Worm (Caenorhabditis elegans) whole organism, young adult: ENCODE measurements around the gene unc-53.
"Not testable (repeated sequence)": the region's sequence is repeated elsewhere in the genome, so short reads cannot be mapped to it uniquely, and the experiment has no call there.

Source experiments
- C17E4.6 ChIP-seq: fragments of 200-800 bp; sonication (Bioruptor generic); IDR thresholded peaks from 2 replicates; pipeline ENCODE4 v1.3.6; 2022; ENCODE audit warnings: missing genetic modification reagents, missing genetic modification characterization, missing compliant biosample characterization
- F37B4.10 ChIP-seq: fragments of 200-800 bp; sonication (Bioruptor generic); IDR thresholded peaks from 2 replicates; pipeline ENCODE4 v1.3.6; 2022; ENCODE audit warnings: missing genetic modification characterization, missing compliant biosample characterization
- F39B2.1 ChIP-seq: fragments of 200-800 bp; sonication (Bioruptor generic); IDR thresholded peaks from 2 replicates; pipeline ENCODE4 v1.3.6; 2022; ENCODE audit warnings: missing genetic modification reagents, missing genetic modification characterization, missing compliant biosample characterization
- F49E8.2 ChIP-seq: sonication (generic microtip); optimal IDR thresholded peaks from 3 replicates; lab custom pipeline; 2017; ENCODE audit warnings: missing genetic modification characterization, mild to moderate bottlenecking, missing compliant biosample characterization, antibody characterized with exemption, moderate library complexity; ENCODE audit not compliant: insufficient read depth
- Y53F4B.3 ChIP-seq: fragments of 200-800 bp; sonication (Bioruptor generic); IDR thresholded peaks from 2 replicates; pipeline ENCODE4 v1.3.6; 2022; ENCODE audit warnings: missing genetic modification reagents, missing genetic modification characterization, missing compliant biosample characterization
- Y67H2A.10 ChIP-seq: fragments of 200-800 bp; sonication (Bioruptor generic); conservative IDR thresholded peaks from 2 replicates; pipeline ENCODE4 v1.3.6; 2022; ENCODE audit warnings: missing genetic modification reagents, missing genetic modification characterization, missing compliant biosample characterization
- Y79H2A.3 ChIP-seq: fragments of 200-800 bp; sonication (Bioruptor generic); conservative IDR thresholded peaks from 2 replicates; pipeline ENCODE4 v1.3.6; 2022; ENCODE audit warnings: missing genetic modification reagents, missing genetic modification characterization, missing compliant biosample characterization
- Y95B8A.8 ChIP-seq: fragments of 200-800 bp; sonication (Bioruptor generic); IDR thresholded peaks from 2 replicates; pipeline ENCODE4 v1.3.6; 2022; ENCODE audit warnings: missing genetic modification reagents, missing genetic modification characterization, missing compliant biosample characterization
- akir-1 ChIP-seq: fragments of 200-800 bp; sonication (Bioruptor generic); optimal IDR thresholded peaks from 2 replicates; lab custom pipeline; 2018; ENCODE audit warnings: mild to moderate bottlenecking, missing genetic modification characterization, moderate library complexity, missing compliant biosample characterization
- athp-1 ChIP-seq: sonication (generic microtip); optimal IDR thresholded peaks from 2 replicates; lab custom pipeline; 2017; ENCODE audit warnings: mild to moderate bottlenecking, missing genetic modification characterization, missing compliant biosample characterization
- ceh-91 ChIP-seq: fragments of 200-800 bp; sonication (Bioruptor generic); IDR thresholded peaks from 2 replicates; pipeline ENCODE4 v1.3.6; 2022; ENCODE audit warnings: missing genetic modification reagents, missing genetic modification characterization, missing compliant biosample characterization
- chd-7 ChIP-seq: sonication (generic microtip); optimal IDR thresholded peaks from 2 replicates; lab custom pipeline; 2016; ENCODE audit warnings: mild to moderate bottlenecking, missing genetic modification characterization, moderate library complexity, missing compliant biosample characterization
- efl-1 ChIP-seq: fragments of 150-350 bp; optimal IDR thresholded peaks from 2 replicates; lab custom pipeline; 2014; ENCODE audit warnings: missing biosample characterization, missing genetic modification reagents, missing genetic modification characterization
- egrh-3 ChIP-seq: fragments of 200-800 bp; sonication (Bioruptor generic); IDR thresholded peaks from 2 replicates; pipeline ENCODE4 v1.3.6; 2022; ENCODE audit warnings: missing genetic modification reagents, missing genetic modification characterization, missing compliant biosample characterization
- fkh-3 ChIP-seq: sonication (generic microtip); optimal IDR thresholded peaks from 2 replicates; lab custom pipeline; 2016; ENCODE audit warnings: mild to moderate bottlenecking, missing genetic modification characterization, missing compliant biosample characterization
- hmg-1.2 ChIP-seq: fragments of 200-800 bp; sonication (Bioruptor generic); IDR thresholded peaks from 2 replicates; pipeline ENCODE4 v1.3.6; 2022; ENCODE audit warnings: missing genetic modification reagents, missing genetic modification characterization, missing compliant biosample characterization
- hmg-20 ChIP-seq: fragments of 200-800 bp; sonication (Bioruptor generic); IDR thresholded peaks from 2 replicates; pipeline ENCODE4 v1.3.6; 2022; ENCODE audit warnings: missing genetic modification reagents, missing genetic modification characterization, missing compliant biosample characterization
- hsf-1 ChIP-seq: fragments of 200-800 bp; sonication (Bioruptor generic); IDR thresholded peaks from 2 replicates; pipeline ENCODE4 v1.3.6; 2022; ENCODE audit warnings: missing genetic modification reagents, missing genetic modification characterization, missing compliant biosample characterization
- lir-1 ChIP-seq: fragments of 200-800 bp; sonication (Bioruptor generic); conservative IDR thresholded peaks from 2 replicates; pipeline ENCODE4 v1.3.6; 2022; ENCODE audit warnings: missing genetic modification reagents, missing genetic modification characterization, missing compliant biosample characterization
- mes-4 ChIP-seq: sonication (generic microtip); optimal IDR thresholded peaks from 2 replicates; lab custom pipeline; 2016; ENCODE audit warnings: missing genotype, missing genetic modification characterization, missing compliant biosample characterization
- nhr-179 ChIP-seq: sonication (generic microtip); optimal IDR thresholded peaks from 2 replicates; lab custom pipeline; 2016; ENCODE audit warnings: mild to moderate bottlenecking, missing genetic modification characterization, missing compliant biosample characterization
- nhr-80 ChIP-seq: sonication (generic microtip); optimal IDR thresholded peaks from 2 replicates; lab custom pipeline; 2016; ENCODE audit warnings: missing genetic modification characterization, missing compliant biosample characterization
- repo-1 ChIP-seq: sonication (generic microtip); optimal IDR thresholded peaks from 2 replicates; lab custom pipeline; 2017; ENCODE audit warnings: mild to moderate bottlenecking, missing genetic modification characterization, missing compliant biosample characterization
- rpc-1 ChIP-seq, 2 experiments: fragments of 150-350 bp in 1 of 2; sonication (generic microtip) in 1 of 2; optimal IDR thresholded peaks; 2 replicates each; lab custom pipeline; 2014 to 2018; ENCODE audit warnings: missing biosample characterization in 1 of 2, missing genetic modification characterization in 1 of 2, missing genetic modification reagents in 1 of 2, missing genotype in 1 of 2
- sdz-38 ChIP-seq: sonication (generic microtip); optimal IDR thresholded peaks from 2 replicates; lab custom pipeline; 2016; ENCODE audit warnings: missing genotype, missing genetic modification characterization, missing compliant biosample characterization
- snpc-1.3 ChIP-seq: sonication (generic microtip); optimal IDR thresholded peaks from 2 replicates; lab custom pipeline; 2017; ENCODE audit warnings: missing genetic modification characterization, mild to moderate bottlenecking, missing compliant biosample characterization, antibody characterized with exemption, moderate library complexity, missing genotype, missing genetic modification reagents; ENCODE audit not compliant: insufficient read depth
- tlf-1 ChIP-seq: fragments of 200-800 bp; sonication (Bioruptor generic); optimal IDR thresholded peaks from 2 replicates; lab custom pipeline; 2018; ENCODE audit warnings: mild to moderate bottlenecking, missing genetic modification characterization, missing compliant biosample characterization
- unc-130 ChIP-seq: sonication (generic microtip); optimal IDR thresholded peaks from 2 replicates; lab custom pipeline; 2016; ENCODE audit warnings: missing genetic modification reagents, missing genetic modification characterization, missing compliant biosample characterization
- ztf-18 ChIP-seq: sonication (generic microtip); optimal IDR thresholded peaks from 2 replicates; lab custom pipeline; 2016; ENCODE audit warnings: missing genotype, mild to moderate bottlenecking, missing genetic modification characterization, missing compliant biosample characterization
- ztf-6 ChIP-seq: fragments of 200-800 bp; sonication (Bioruptor generic); IDR thresholded peaks from 2 replicates; pipeline ENCODE4 v1.3.6; 2022; ENCODE audit warnings: missing genetic modification reagents, missing genetic modification characterization, missing compliant biosample characterization

Gene unc-53

DNA sequence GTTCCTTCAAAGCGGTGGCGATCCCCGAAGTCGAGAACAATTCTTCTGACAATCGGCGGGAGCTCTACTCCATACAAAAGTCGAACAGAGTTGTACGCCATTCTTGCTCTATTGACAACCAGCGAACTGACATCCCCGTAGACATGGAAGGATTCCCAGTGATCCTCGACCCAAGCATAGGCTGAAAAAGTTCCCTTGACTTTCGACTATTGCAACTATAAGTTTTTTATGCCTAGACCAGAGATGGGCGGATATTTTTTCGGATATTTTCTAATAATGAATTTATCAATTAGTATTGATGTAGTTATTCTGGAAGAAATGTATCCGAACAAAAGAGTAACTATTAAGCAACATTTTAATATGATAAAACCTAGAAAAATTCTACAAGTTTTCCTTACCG, 32.5 kb upstream of the unc-53 start, which contains the start of gene W10C6.2:
TSS of gene W10C6.2 (minus strand) at position 101 of the 400 bp plus-strand sequence.
- not testable (repeated sequence) for TF ChIP-seq sdz-38; hmg-1.2 (GFP tag; lab: Robert Waterston, UW); lir-1 (GFP tag; lab: Robert Waterston, UW)

DNA sequence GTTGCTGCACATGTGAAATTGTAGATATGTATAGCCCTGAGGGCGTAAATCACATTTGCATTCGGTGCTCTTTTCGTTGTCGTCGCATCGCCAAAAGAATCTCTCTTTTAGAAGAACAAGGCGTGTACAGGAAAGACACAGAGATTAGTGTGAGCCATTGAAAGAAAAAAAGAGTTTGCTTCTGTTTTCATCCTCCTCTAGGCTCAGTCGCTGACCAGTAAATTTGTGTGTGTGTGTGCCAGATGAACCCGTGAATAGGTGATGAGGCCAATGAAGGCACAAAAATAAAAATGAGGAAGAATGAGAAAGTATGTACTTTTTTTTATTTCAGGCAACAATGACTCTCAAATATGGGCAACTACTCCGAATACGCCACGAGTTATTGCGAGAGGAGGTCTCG, 23.2 kb upstream of the unc-53 start, which contains the start of gene mat-2:
TSS of gene mat-2 (plus strand) at position 301 of the 400 bp plus-strand sequence.
- TF ChIP-seq chd-7 (tag; lab: Kevin White, UChicago) (no peak), ztf-6 (GFP tag; lab: Robert Waterston, UW) (no peak), Y95B8A.8 (GFP tag; lab: Robert Waterston, UW) (no peak), rpc-1 (optimal IDR thresholded peaks at IDR 0.05; lab: Kevin White, UChicago) (no peak), rpc-1 (tag; optimal IDR thresholded peaks at IDR 0.05; lab: Kevin White, UChicago) (no peak), ztf-18 (tag; lab: Kevin White, UChicago) (no peak)

DNA sequence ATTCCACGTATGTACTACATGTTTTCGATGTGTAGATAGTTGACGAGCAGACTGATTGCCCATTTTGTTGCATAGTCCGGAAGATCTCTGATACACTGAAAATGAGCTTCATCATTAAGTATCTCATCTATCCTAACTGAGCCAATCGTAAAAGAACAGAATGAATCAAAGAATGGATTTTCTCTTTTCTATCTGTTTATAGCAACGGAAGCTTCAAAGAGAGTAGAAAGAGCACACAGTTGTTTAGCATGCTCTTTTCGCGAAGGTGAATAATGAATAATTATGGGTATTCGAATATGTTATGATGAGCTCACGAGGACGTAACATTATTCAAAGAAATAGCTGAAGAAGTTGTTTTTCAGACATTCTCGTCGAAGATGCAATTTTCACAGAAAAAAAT, 21.9 kb upstream of the unc-53 start, which contains the start of gene glb-4:
TSS of gene glb-4 (minus strand) at position 101 of the 400 bp plus-strand sequence.
- TF ChIP-seq efl-1 (no peak), Y79H2A.3 (GFP tag; lab: Robert Waterston, UW) (no peak), nhr-179 (tag; lab: Kevin White, UChicago) (no peak), akir-1 (GFP tag; lab: Kevin White, UChicago) (no peak), Y67H2A.10 (GFP tag; lab: Robert Waterston, UW) (no peak)
- TF ChIP-seq, all 124 proteins: peak for 0

DNA sequence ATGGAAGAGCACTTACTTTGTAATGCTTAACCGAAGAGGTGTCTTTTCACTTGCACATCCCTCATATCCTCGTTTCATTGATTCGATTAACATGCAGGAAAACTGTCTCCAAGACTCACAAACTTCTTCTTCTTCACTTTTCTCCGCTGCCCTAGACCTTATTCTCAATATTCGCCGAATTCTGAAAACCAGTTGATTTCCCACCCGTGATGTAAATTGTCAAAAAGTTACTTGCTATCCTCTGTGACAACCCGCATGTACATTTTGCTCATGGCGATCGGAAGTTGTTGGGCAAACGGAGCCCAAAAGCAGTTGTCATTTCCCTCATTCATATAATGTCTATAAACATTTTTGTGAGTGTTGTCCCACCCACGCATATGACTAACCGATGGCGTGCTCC, 21.2 kb upstream of the unc-53 start:
- TF ChIP-seq unc-130 (no peak), tlf-1 (GFP tag; lab: Kevin White, UChicago) (no peak), athp-1 (tag; lab: Kevin White, UChicago) (no peak), F37B4.10 (GFP tag; lab: Robert Waterston, UW) (no peak), egrh-3 (GFP tag; lab: Robert Waterston, UW) (no peak), ceh-91 (GFP tag; lab: Robert Waterston, UW) (no peak), F39B2.1 (GFP tag; lab: Robert Waterston, UW) (no peak), fkh-3 (tag; lab: Kevin White, UChicago) (no peak), C17E4.6 (GFP tag; lab: Robert Waterston, UW) (no peak), mes-4 (tag; lab: Kevin White, UChicago) (no peak), hmg-20 (GFP tag; lab: Robert Waterston, UW) (no peak), repo-1 (no peak), hsf-1 (GFP tag; lab: Robert Waterston, UW) (no peak), snpc-1.3 (tag; lab: Kevin White, UChicago) (no peak), Y53F4B.3 (GFP tag; lab: Robert Waterston, UW) (no peak)

DNA sequence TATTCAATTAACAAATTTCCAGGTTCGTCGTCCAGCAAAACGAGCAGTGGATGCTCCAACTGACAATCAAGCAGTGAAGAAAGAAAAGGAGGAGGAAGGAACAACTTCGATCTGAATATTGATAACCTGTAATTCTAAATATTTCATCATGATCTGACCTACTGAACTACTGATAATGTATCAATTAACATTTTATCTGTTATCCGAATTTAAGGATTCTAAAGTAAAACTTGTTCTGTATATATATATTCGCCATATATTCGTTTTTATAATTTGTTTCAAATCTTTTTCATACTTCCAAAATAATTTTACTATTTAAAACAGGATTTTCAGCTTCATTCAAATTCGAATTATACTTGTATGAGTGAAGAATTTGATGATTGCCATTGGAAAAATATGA, 18.6 kb upstream of the unc-53 start, which contains the start of gene apc-17:
TSS of gene apc-17 (plus strand) at position 301 of the 400 bp plus-strand sequence.
- TF ChIP-seq F49E8.2 (peak; percentile 22), nhr-80 (tag; lab: Kevin White, UChicago) (no peak), ceh-91 (GFP tag; lab: Robert Waterston, UW) (no peak)
- TF ChIP-seq, all 124 proteins: peak for 1
